Fruit fly (Drosophila melanogaster) whole organism, adult: ENCODE measurements around the gene Vps52.

Experiments
- CG11617 ChIP-seq: fragments of 200-800 bp; sonication (Bioruptor generic); optimal IDR thresholded peaks from 2 replicates; lab custom pipeline; 2017; ENCODE audit warnings: mild to moderate bottlenecking, missing biosample characterization, missing genetic modification reagents, missing genetic modification characterization
- CG12768 ChIP-seq: fragments of 200-800 bp; sonication (Bioruptor generic); optimal IDR thresholded peaks from 2 replicates; lab custom pipeline; 2017; ENCODE audit warnings: missing biosample characterization, missing genetic modification characterization, mild to moderate bottlenecking, moderate library complexity, missing genetic modification reagents
- CG14711 ChIP-seq: fragments of 200-800 bp; sonication (Bioruptor generic); optimal IDR thresholded peaks from 2 replicates; lab custom pipeline; 2018; ENCODE audit warnings: missing biosample characterization, mild to moderate bottlenecking, missing genetic modification characterization, moderate library complexity
- CG1620 ChIP-seq: fragments of 200-800 bp; sonication (Bioruptor generic); optimal IDR thresholded peaks from 2 replicates; lab custom pipeline; 2016; ENCODE audit warnings: missing biosample characterization, missing genetic modification characterization
- CG5204 ChIP-seq: fragments of 200-800 bp; sonication (Bioruptor generic); optimal IDR thresholded peaks from 2 replicates; lab custom pipeline; 2016; ENCODE audit warnings: missing biosample characterization, missing genetic modification characterization
- CG7045 ChIP-seq: fragments of 200-800 bp; sonication (Bioruptor generic); optimal IDR thresholded peaks from 2 replicates; lab custom pipeline; 2017; ENCODE audit warnings: missing biosample characterization, mild to moderate bottlenecking, missing genetic modification characterization
- Clk ChIP-seq: fragments of 200-800 bp; sonication (Bioruptor generic); optimal IDR thresholded peaks from 2 replicates; lab custom pipeline; 2017; ENCODE audit warnings: missing biosample characterization, missing genetic modification characterization
- Crg-1 ChIP-seq: fragments of 200-800 bp; sonication (Bioruptor generic); optimal IDR thresholded peaks from 2 replicates; lab custom pipeline; 2016; ENCODE audit warnings: missing biosample characterization, missing genetic modification characterization
- Mnt ChIP-seq: fragments of 200-800 bp; sonication (Bioruptor generic); optimal IDR thresholded peaks from 2 replicates; lab custom pipeline; 2016; ENCODE audit warnings: missing biosample characterization, mild to moderate bottlenecking, missing genetic modification characterization
- bab1 ChIP-seq: fragments of 200-800 bp; sonication (Bioruptor generic); optimal IDR thresholded peaks from 3 replicates; lab custom pipeline; 2019; ENCODE audit warnings: missing biosample characterization, mild to moderate bottlenecking, missing genetic modification characterization, moderate library complexity
- cic ChIP-seq: fragments of 200-800 bp; sonication (Bioruptor generic); optimal IDR thresholded peaks from 2 replicates; lab custom pipeline; 2017; ENCODE audit warnings: missing biosample characterization, mild to moderate bottlenecking, missing genetic modification characterization, moderate library complexity
- kay ChIP-seq: fragments of 200-800 bp; sonication (Bioruptor generic); peaks from one replicate; lab custom pipeline; 2016; ENCODE audit warnings: missing biosample characterization, missing genetic modification characterization, borderline replicate concordance
- pad ChIP-seq: fragments of 200-800 bp; sonication (Bioruptor generic); optimal IDR thresholded peaks from 3 replicates; lab custom pipeline; 2017; ENCODE audit warnings: missing biosample characterization, missing genetic modification characterization, mild to moderate bottlenecking, moderate library complexity, missing genetic modification reagents
- toe ChIP-seq: fragments of 200-800 bp; sonication (Bioruptor generic); optimal IDR thresholded peaks from 2 replicates; lab custom pipeline; 2016; ENCODE audit warnings: missing biosample characterization, missing genetic modification characterization

- no peak for TF ChIP-seq Mnt (GFP tag; lab: Kevin White, UChicago)
- TF ChIP-seq toe (GFP tag; lab: Kevin White, UChicago) = no peak
- TF ChIP-seq CG1620 (GFP tag; lab: Kevin White, UChicago) = no peak
- no peak for TF ChIP-seq kay
- no peak for TF ChIP-seq CG12768
- TF ChIP-seq cic (GFP tag; lab: Kevin White, UChicago) = no peak
- TF ChIP-seq CG14711 (tag; lab: Kevin White, UChicago) = no peak
- TF ChIP-seq bab1 (GFP tag; lab: Kevin White, UChicago) = no peak
- TF ChIP-seq CG11617 (GFP tag; lab: Kevin White, UChicago) = no peak
- TF ChIP-seq pad (GFP tag; lab: Kevin White, UChicago) = no peak
- TF ChIP-seq CG7045 (GFP tag; lab: Kevin White, UChicago) = no peak
- no peak for TF ChIP-seq Clk
- TF ChIP-seq Crg-1 = no peak
- no peak for TF ChIP-seq CG5204 (GFP tag; lab: Kevin White, UChicago)
Observed at dm6 chr2L:5499458-5499857, 24.2 kb downstream of the Vps52 start.
